Worm (Caenorhabditis elegans): ENCODE results near the gene C06A8.6.

DNA sequence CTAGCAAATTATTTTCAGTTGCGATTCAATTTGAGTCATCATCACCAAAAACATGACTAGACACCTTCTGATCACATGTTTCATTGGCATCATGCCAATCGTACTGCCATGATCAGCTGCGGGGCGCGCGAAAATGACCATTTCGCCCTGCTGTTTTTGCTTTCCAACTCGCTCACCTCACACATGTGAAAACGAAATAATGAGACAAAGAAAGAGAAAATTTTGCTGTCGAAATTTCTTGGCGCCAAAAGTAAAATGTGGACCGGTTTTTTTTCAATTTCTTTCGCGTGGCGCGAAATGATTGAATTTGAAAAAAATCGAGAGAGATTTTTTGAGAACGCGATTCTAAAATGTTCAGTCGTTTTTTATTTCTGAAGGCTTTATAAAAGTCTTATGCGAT lies 34.6 kb downstream of the C06A8.6 start:
- TF ChIP-seq snpc-4 (tag; optimal IDR thresholded peaks at IDR 0.05) = no peak
- TF ChIP-seq elt-3 (tag; optimal IDR thresholded peaks at IDR 0.05) = no peak
- no peak for TF ChIP-seq pha-4 (tag; optimal IDR thresholded peaks at IDR 0.05)
- TF ChIP-seq zip-8 (tag; optimal IDR thresholded peaks at IDR 0.05) = no peak
- TF ChIP-seq sem-2 (GFP tag; optimal IDR thresholded peaks at IDR 0.05) = no peak
- TF ChIP-seq nhr-76 (tag; optimal IDR thresholded peaks at IDR 0.05) = no peak
- TF ChIP-seq ces-1 (GFP tag; optimal IDR thresholded peaks at IDR 0.05) = no peak
- TF ChIP-seq nhr-2 (tag; optimal IDR thresholded peaks at IDR 0.05) = no peak
- TF ChIP-seq elt-1 (tag; optimal IDR thresholded peaks at IDR 0.05; ENCODE audit: borderline replicate concordance, insufficient read depth) = no peak
- TF ChIP-seq cnd-1 (tag; optimal IDR thresholded peaks at IDR 0.05) = no peak
- TF ChIP-seq blmp-1 (tag; optimal IDR thresholded peaks at IDR 0.05) = no peak
- no peak for TF ChIP-seq nhr-12 (tag; optimal IDR thresholded peaks at IDR 0.05)
- no peak for TF ChIP-seq mab-5 (tag; optimal IDR thresholded peaks at IDR 0.05)
